Fruit fly (Drosophila melanogaster) whole organism, embryonic: ENCODE data around the gene CG14984.

ENCODE experiments used
- Ada2b ChIP-seq: fragments of 200-800 bp; sonication (Bioruptor generic); IDR thresholded peaks from 2 replicates; pipeline ENCODE4 v1.3.6; 2022; ENCODE audit warnings: missing biosample characterization, missing genetic modification characterization
- Aef1 ChIP-seq: fragments of 200-800 bp; sonication (Bioruptor generic); IDR thresholded peaks from 3 replicates; pipeline ENCODE4 v1.3.6; 2022; ENCODE audit warnings: missing biosample characterization, missing genetic modification characterization
- CG10267 ChIP-seq: fragments of 200-800 bp; sonication (Bioruptor generic); optimal IDR thresholded peaks from 2 replicates; lab custom pipeline; 2018; ENCODE audit warnings: missing biosample characterization, mild to moderate bottlenecking, missing genetic modification characterization, moderate library complexity
- CG11504 ChIP-seq: fragments of 200-800 bp; sonication (Bioruptor generic); optimal IDR thresholded peaks from 3 replicates; lab custom pipeline; 2019; ENCODE audit warnings: missing biosample characterization, mild to moderate bottlenecking, missing genetic modification characterization, moderate library complexity
- CG11696 ChIP-seq: fragments of 200-800 bp; sonication (Bioruptor generic); IDR thresholded peaks from 2 replicates; pipeline ENCODE4 v1.3.6; 2022; ENCODE audit warnings: missing biosample characterization, missing genetic modification characterization
- CG13894 ChIP-seq: fragments of 200-800 bp; sonication (Bioruptor generic); optimal IDR thresholded peaks from 3 replicates; lab custom pipeline; 2018; ENCODE audit warnings: missing biosample characterization, mild to moderate bottlenecking, missing genetic modification characterization, moderate library complexity
- CG15514 ChIP-seq: fragments of 200-800 bp; sonication (Bioruptor generic); optimal IDR thresholded peaks from 3 replicates; lab custom pipeline; 2017; ENCODE audit warnings: missing biosample characterization, missing genetic modification characterization, mild to moderate bottlenecking, moderate library complexity, missing genetic modification reagents
- CG17186 ChIP-seq: fragments of 200-800 bp; sonication (Bioruptor generic); optimal IDR thresholded peaks from 3 replicates; lab custom pipeline; 2017; ENCODE audit warnings: missing biosample characterization, missing genetic modification reagents, missing genetic modification characterization
- CG1832 ChIP-seq: fragments of 200-800 bp; sonication (Bioruptor generic); optimal IDR thresholded peaks from 2 replicates; lab custom pipeline; 2017; ENCODE audit warnings: missing biosample characterization, mild to moderate bottlenecking, missing genetic modification characterization, inconsistent platforms
- CG31441 ChIP-seq: fragments of 200-800 bp; sonication (Bioruptor generic); IDR thresholded peaks from 2 replicates; pipeline ENCODE4 v1.3.6; 2022; ENCODE audit warnings: missing biosample characterization, missing genetic modification characterization
- CG33213 ChIP-seq: fragments of 200-800 bp; sonication (Bioruptor generic); optimal IDR thresholded peaks from 3 replicates; lab custom pipeline; 2016; ENCODE audit warnings: missing biosample characterization, missing genetic modification characterization
- CG3407 ChIP-seq: fragments of 200-800 bp; sonication (Bioruptor generic); optimal IDR thresholded peaks from 2 replicates; lab custom pipeline; 2018; ENCODE audit warnings: missing biosample characterization, mild to moderate bottlenecking, missing genetic modification characterization
- CG34376 ChIP-seq: fragments of 200-800 bp; sonication (Bioruptor generic); optimal IDR thresholded peaks from 2 replicates; lab custom pipeline; 2018; ENCODE audit warnings: missing biosample characterization, mild to moderate bottlenecking, missing genetic modification characterization
- CG4854 ChIP-seq: fragments of 200-800 bp; sonication (Bioruptor generic); optimal IDR thresholded peaks from 2 replicates; lab custom pipeline; 2016; ENCODE audit warnings: missing biosample characterization, missing genetic modification characterization, inconsistent platforms
- CG7556 ChIP-seq: fragments of 200-800 bp; sonication (Bioruptor generic); optimal IDR thresholded peaks from 2 replicates; lab custom pipeline; 2017; ENCODE audit warnings: missing biosample characterization, mild to moderate bottlenecking, missing genetic modification characterization
- CG7928 ChIP-seq: fragments of 200-800 bp; sonication (Bioruptor generic); optimal IDR thresholded peaks from 2 replicates; lab custom pipeline; 2017; ENCODE audit warnings: missing biosample characterization, mild to moderate bottlenecking, missing genetic modification characterization
- CG8290 ChIP-seq, 3 experiments: fragments of 200-800 bp; sonication (Bioruptor generic); optimal IDR thresholded peaks; 2 replicates each; lab custom pipeline; 2016 to 2019; ENCODE audit warnings: missing biosample characterization in 3 of 3, missing genetic modification characterization in 3 of 3, mild to moderate bottlenecking in 2 of 3, moderate library complexity in 1 of 3
- CG8765 ChIP-seq: fragments of 200-800 bp; sonication (Bioruptor generic); IDR thresholded peaks from 2 replicates; pipeline ENCODE4 v1.3.6; 2022; ENCODE audit warnings: missing biosample characterization, missing genetic modification characterization
- CG9727 ChIP-seq: fragments of 200-800 bp; sonication (Bioruptor generic); optimal IDR thresholded peaks from 3 replicates; lab custom pipeline; 2017; ENCODE audit warnings: missing biosample characterization, mild to moderate bottlenecking, missing genetic modification characterization
- Doc2 ChIP-seq: fragments of 200-800 bp; sonication (Bioruptor generic); IDR thresholded peaks from 2 replicates; pipeline ENCODE4 v1.3.6; 2022; ENCODE audit warnings: missing biosample characterization, missing genetic modification characterization
- H2.0 ChIP-seq: fragments of 200-800 bp; sonication (Bioruptor generic); IDR thresholded peaks from 2 replicates; pipeline ENCODE4 v1.3.6; 2022; ENCODE audit warnings: missing biosample characterization, missing genetic modification characterization
- HHEX ChIP-seq: fragments of 200-800 bp; sonication (Bioruptor generic); optimal IDR thresholded peaks from 3 replicates; lab custom pipeline; 2017; ENCODE audit warnings: missing biosample characterization, mild to moderate bottlenecking, missing genetic modification characterization, missing genetic modification reagents
- Lhr ChIP-seq: fragments of 200-800 bp; sonication (Bioruptor generic); optimal IDR thresholded peaks from 3 replicates; lab custom pipeline; 2017; ENCODE audit warnings: mild to moderate bottlenecking, missing biosample characterization, missing genetic modification reagents, missing genetic modification characterization
- Max ChIP-seq: fragments of 200-800 bp; sonication (Bioruptor generic); optimal IDR thresholded peaks from 2 replicates; lab custom pipeline; 2016; ENCODE audit warnings: missing biosample characterization, mild to moderate bottlenecking, missing genetic modification characterization
- Med ChIP-seq: fragments of 200-800 bp; sonication (Bioruptor generic); peaks from one replicate; lab custom pipeline; 2016; ENCODE audit warnings: missing biosample characterization, missing genetic modification characterization, mild to moderate bottlenecking, inconsistent platforms, moderate library complexity
- NC2α ChIP-seq: fragments of 200-800 bp; sonication (Bioruptor generic); optimal IDR thresholded peaks from 2 replicates; lab custom pipeline; 2016; ENCODE audit warnings: missing biosample characterization, missing genetic modification characterization
- NFAT ChIP-seq: fragments of 200-800 bp; sonication (Bioruptor generic); IDR thresholded peaks from 2 replicates; pipeline ENCODE4 v1.3.6; 2022; ENCODE audit warnings: missing biosample characterization, missing genetic modification characterization
- Optix ChIP-seq: fragments of 200-800 bp; sonication (Bioruptor generic); IDR thresholded peaks from 3 replicates; pipeline ENCODE4 v1.3.6; 2022; ENCODE audit warnings: missing biosample characterization, missing genetic modification characterization
- Pdp1 ChIP-seq, 2 experiments: fragments of 200-800 bp; sonication (Bioruptor generic); optimal IDR thresholded peaks; 3 replicates each; lab custom pipeline; 2016; ENCODE audit warnings: missing biosample characterization in 2 of 2, missing genetic modification characterization in 2 of 2, mild to moderate bottlenecking in 1 of 2, moderate library complexity in 1 of 2
- Stat92E ChIP-seq, 3 experiments: fragments of >200 bp in 2 of 3; fragments of 200-800 bp in 1 of 3; sonication (Bioruptor generic) in 1 of 3; optimal IDR thresholded peaks; 2 replicates each; lab custom pipeline; 2017 to 2019; ENCODE audit warnings: missing biosample characterization in 3 of 3, missing genetic modification characterization in 3 of 3, mild to moderate bottlenecking in 1 of 3, moderate library complexity in 1 of 3
- ac ChIP-seq: fragments of 200-800 bp; sonication (Bioruptor generic); optimal IDR thresholded peaks from 3 replicates; lab custom pipeline; 2017; ENCODE audit warnings: missing biosample characterization, mild to moderate bottlenecking, missing genetic modification characterization
- bcd ChIP-seq: fragments of 200-800 bp; sonication (Bioruptor generic); optimal IDR thresholded peaks from 2 replicates; lab custom pipeline; 2017; ENCODE audit warnings: missing biosample characterization, mild to moderate bottlenecking, missing genetic modification characterization
- chinmo ChIP-seq: fragments of 200-800 bp; sonication (Bioruptor generic); IDR thresholded peaks from 4 replicates; pipeline ENCODE4 v1.3.6; 2022; ENCODE audit warnings: missing biosample characterization, missing genetic modification characterization; ENCODE audit not compliant: partially characterized antibody
- ewg ChIP-seq: fragments of 200-800 bp; sonication (Bioruptor generic); optimal IDR thresholded peaks from 3 replicates; lab custom pipeline; 2017; ENCODE audit warnings: mild to moderate bottlenecking, missing biosample characterization, missing genetic modification reagents, missing genetic modification characterization
- gce ChIP-seq: fragments of 200-800 bp; sonication (Bioruptor generic); IDR thresholded peaks from 3 replicates; pipeline ENCODE4 v1.3.6; 2022; ENCODE audit warnings: missing biosample characterization, missing genetic modification characterization
- lab ChIP-seq: fragments of 200-800 bp; sonication (Bioruptor generic); optimal IDR thresholded peaks from 3 replicates; lab custom pipeline; 2017; ENCODE audit warnings: missing biosample characterization, missing genetic modification characterization, mild to moderate bottlenecking, moderate library complexity, missing genetic modification reagents
- nau ChIP-seq: fragments of 200-800 bp; sonication (Bioruptor generic); optimal IDR thresholded peaks from 3 replicates; lab custom pipeline; 2017; ENCODE audit warnings: missing biosample characterization, mild to moderate bottlenecking, missing genetic modification characterization, missing genetic modification reagents
- org-1 ChIP-seq: fragments of 200-800 bp; sonication (Bioruptor generic); optimal IDR thresholded peaks from 2 replicates; lab custom pipeline; 2017; ENCODE audit warnings: missing biosample characterization, missing genetic modification characterization
- otp ChIP-seq: fragments of 200-800 bp; sonication (Bioruptor generic); IDR thresholded peaks from 3 replicates; pipeline ENCODE4, ENCODE4 v1.3.6; 2022; ENCODE audit warnings: missing biosample characterization, missing genetic modification characterization
- pb ChIP-seq: fragments of 200-800 bp; sonication (Bioruptor generic); optimal IDR thresholded peaks from 3 replicates; lab custom pipeline; 2016; ENCODE audit warnings: missing biosample characterization, missing genetic modification characterization
- pnt ChIP-seq: fragments of 200-800 bp; sonication (Bioruptor generic); optimal IDR thresholded peaks from 3 replicates; lab custom pipeline; 2016; ENCODE audit warnings: missing biosample characterization, missing genetic modification characterization
- sc ChIP-seq, 3 experiments: fragments of >200 bp in 2 of 3; fragments of 200-800 bp in 1 of 3; sonication (Bioruptor generic) in 1 of 3; optimal IDR thresholded peaks; 2 replicates in 2 of 3; 3 replicates in 1 of 3; lab custom pipeline; 2017; ENCODE audit warnings: mild to moderate bottlenecking in 1 of 3, missing biosample characterization in 1 of 3, missing genetic modification characterization in 1 of 3, missing genetic modification reagents in 1 of 3
- seq ChIP-seq: fragments of 200-800 bp; sonication (Bioruptor generic); IDR thresholded peaks from 2 replicates; pipeline ENCODE4 v1.3.6; 2022; ENCODE audit warnings: missing biosample characterization, missing genetic modification characterization
- sim ChIP-seq: fragments of 200-800 bp; sonication (Bioruptor generic); IDR thresholded peaks from 2 replicates; pipeline ENCODE4 v1.3.6; 2022; ENCODE audit warnings: missing biosample characterization, missing genetic modification characterization
- sr ChIP-seq: fragments of 200-800 bp; sonication (Bioruptor generic); IDR thresholded peaks from 3 replicates; pipeline ENCODE4 v1.3.6; 2022; ENCODE audit warnings: missing biosample characterization, missing genetic modification characterization
- tin ChIP-seq: fragments of 200-800 bp; sonication (Bioruptor generic); optimal IDR thresholded peaks from 3 replicates; lab custom pipeline; 2016; ENCODE audit warnings: missing biosample characterization, missing genetic modification characterization
- tio ChIP-seq: fragments of 200-800 bp; sonication (Bioruptor generic); optimal IDR thresholded peaks from 2 replicates; lab custom pipeline; 2017; ENCODE audit warnings: missing biosample characterization, missing genetic modification characterization, inconsistent platforms
- tup ChIP-seq: fragments of 200-800 bp; sonication (Bioruptor generic); optimal IDR thresholded peaks from 2 replicates; lab custom pipeline; 2016; ENCODE audit warnings: missing biosample characterization, mild to moderate bottlenecking, missing genetic modification characterization, moderate library complexity
- wdn ChIP-seq: fragments of 200-800 bp; sonication (Bioruptor generic); IDR thresholded peaks from 2 replicates; pipeline ENCODE4 v1.3.6; 2022; ENCODE audit warnings: missing biosample characterization, missing genetic modification characterization

CG14984 gene

DNA sequence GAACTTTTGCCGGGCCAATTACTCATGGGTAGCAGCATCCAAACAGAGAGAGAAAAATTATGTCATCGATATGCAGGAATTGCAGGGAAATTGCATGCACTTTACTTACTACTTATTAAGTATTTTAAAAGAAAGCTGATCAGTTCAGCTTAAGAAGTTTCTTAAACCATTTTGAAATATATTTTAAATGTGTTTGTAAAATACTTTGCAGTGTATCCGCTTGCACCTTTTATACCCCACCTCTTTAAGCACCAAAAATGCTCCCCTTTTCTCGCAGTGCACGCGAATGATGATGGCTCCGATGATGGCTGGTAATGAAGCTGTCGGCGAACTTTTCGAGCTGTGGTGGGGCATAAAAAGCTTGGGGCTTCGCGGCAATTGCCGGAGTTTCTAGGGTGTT lies at the start of gene CG14984 (continued):
- TF ChIP-seq CG7556 (GFP tag; lab: Kevin White, UChicago) (peak; percentile 35), tio (peak; percentile 3), Lhr (GFP tag; lab: Kevin White, UChicago) (no peak), Pdp1 (GFP tag; optimal IDR thresholded peaks at IDR 0.05; lab: Kevin White, UChicago) (peak in 1 of 2 experiments; percentile 16), sc (optimal IDR thresholded peaks at IDR 0.05; lab: Kevin White, UChicago) (no peak), sc (GFP tag; optimal IDR thresholded peaks at IDR 0.05; lab: Kevin White, UChicago) (no peak), CG17186 (GFP tag; lab: Kevin White, UChicago) (no peak), sim (GFP tag; lab: Robert Waterston, UW) (no peak), Med (GFP tag; lab: Kevin White, UChicago) (peak; percentile 86), CG10267 (peak; percentile 18), CG3407 (GFP tag; lab: Kevin White, UChicago) (no peak), bcd (GFP tag; lab: Kevin White, UChicago) (peak; percentile 62), tin (peak; percentile 33), Aef1 (GFP tag; lab: Robert Waterston, UW) (peak; percentile 65), CG11504 (tag; lab: Kevin White, UChicago) (peak; percentile 57), tup (GFP tag; lab: Kevin White, UChicago) (no peak), NFAT (GFP tag; lab: Robert Waterston, UW) (peak; percentile 44), wdn (peak; percentile 56; the same call in 1 of the 2 replicates), CG11696 (GFP tag; lab: Robert Waterston, UW) (no peak), Doc2 (no peak), CG15514 (GFP tag; lab: Kevin White, UChicago) (peak; percentile 50), CG34376 (peak; percentile 5), pnt (peak; percentile 29), NC2α (no peak), CG1832 (GFP tag; lab: Kevin White, UChicago) (no peak), H2.0 (no peak), lab (GFP tag; lab: Kevin White, UChicago) (peak; percentile 73), gce (GFP tag; lab: Robert Waterston, UW) (no peak), CG8290 (GFP tag; optimal IDR thresholded peaks at IDR 0.05; lab: Kevin White, UChicago) (no peak), CG8290 (tag; optimal IDR thresholded peaks at IDR 0.05; lab: Kevin White, UChicago) (peak in 1 of 2 experiments; percentile 22), CG13894 (tag; lab: Kevin White, UChicago) (peak; percentile 3), chinmo (GFP tag; lab: Robert Waterston, UW) (no peak), CG4854 (GFP tag; lab: Kevin White, UChicago) (no peak), Stat92E (GFP tag; optimal IDR thresholded peaks at IDR 0.05; lab: Kevin White, UChicago) (no peak), Max (GFP tag; lab: Kevin White, UChicago) (peak; percentile 39), otp (GFP tag; lab: Robert Waterston, UW) (no peak), org-1 (GFP tag; lab: Kevin White, UChicago) (peak; percentile 4), CG33213 (GFP tag; lab: Kevin White, UChicago) (peak; percentile 27), CG31441 (GFP tag; lab: Robert Waterston, UW) (0 out of 2 replicates have a peak, but pooled peaks have one; percentile 12), ewg (GFP tag; lab: Kevin White, UChicago) (no peak), CG8765 (GFP tag; lab: Robert Waterston, UW) (0 out of 2 replicates have a peak, but pooled peaks have one; percentile 16), CG9727 (GFP tag; lab: Kevin White, UChicago) (peak; percentile 13), ac (GFP tag; lab: Kevin White, UChicago) (no peak), nau (no peak), Optix (GFP tag; lab: Robert Waterston, UW) (no peak), Ada2b (GFP tag; lab: Robert Waterston, UW) (peak; percentile 60), HHEX (GFP tag; lab: Kevin White, UChicago) (peak; percentile 62), pb (GFP tag; lab: Kevin White, UChicago) (no peak), CG7928 (peak; percentile 5), sr (no peak), seq (no peak)
